Worm (Caenorhabditis elegans): ENCODE results near the gene coq-3.

Gene coq-3

DNA sequence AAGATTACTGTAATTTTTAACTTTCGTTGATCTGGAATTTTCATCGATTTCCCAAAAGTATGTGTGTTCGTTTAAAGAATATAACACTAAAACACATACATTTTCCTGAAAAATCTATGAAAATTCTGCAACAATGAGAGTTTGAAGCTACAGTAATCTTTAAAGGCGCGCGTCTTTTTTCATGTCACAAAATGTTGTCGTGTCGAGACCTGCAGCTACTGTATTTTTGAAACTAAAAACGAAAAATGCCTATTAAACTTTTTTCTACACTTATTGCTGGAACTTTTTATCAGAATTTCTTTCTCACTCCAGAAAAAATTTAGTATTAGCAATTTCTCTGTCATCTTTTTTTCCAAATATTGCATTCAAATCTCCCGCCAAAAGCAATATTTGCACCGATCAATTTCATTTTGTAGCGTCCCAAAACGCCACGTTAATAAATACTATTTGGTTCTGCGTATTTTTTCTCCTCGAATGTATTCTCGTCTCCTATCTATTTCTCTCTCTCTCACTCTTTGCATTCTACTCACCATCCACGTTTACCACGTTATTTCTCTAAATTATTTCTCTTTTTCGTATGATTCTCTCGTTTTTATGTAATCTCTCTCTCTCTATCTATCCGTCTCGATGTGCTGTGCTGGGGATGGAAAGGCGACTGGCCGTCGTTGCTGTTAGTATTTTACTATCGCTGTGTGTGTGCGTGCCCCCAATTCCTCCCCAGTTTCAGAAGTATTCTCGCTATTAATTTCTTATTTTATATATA, 9.6 kb downstream of the coq-3 start, which contains the start of gene melo-1:
Gene melo-1 (plus strand): TSS at position 658 of the 763 bp plus-strand sequence.
- TF ChIP-seq nfya-1 (tag; optimal IDR thresholded peaks at IDR 0.05; ENCODE audit: insufficient read depth) (peak; percentile 81), pqm-1 (tag; optimal IDR thresholded peaks at IDR 0.05) (peak; percentile 2), elt-3 (tag; optimal IDR thresholded peaks at IDR 0.05) (no peak), sea-2 (GFP tag; optimal IDR thresholded peaks at IDR 0.05) (no peak), nhr-43 (tag; optimal IDR thresholded peaks at IDR 0.05; ENCODE audit: poor library complexity, severe bottlenecking) (no peak), snpc-4 (tag; optimal IDR thresholded peaks at IDR 0.05) (peak; percentile 42), hmg-11 (tag; optimal IDR thresholded peaks at IDR 0.05) (peak; percentile 73), tbx-2 (tag; optimal IDR thresholded peaks at IDR 0.05) (no peak), fkh-10 (GFP tag; optimal IDR thresholded peaks at IDR 0.05) (no peak), eor-1 (tag; optimal IDR thresholded peaks at IDR 0.05) (no peak), nhr-23 (tag; optimal IDR thresholded peaks at IDR 0.05) (peak; percentile 34), elt-2 (tag; optimal IDR thresholded peaks at IDR 0.05) (peak; percentile 48), lin-15B (tag; optimal IDR thresholded peaks at IDR 0.05) (peak; percentile 42), pha-4 (tag; optimal IDR thresholded peaks at IDR 0.05) (peak; percentile 76), egl-27 (tag; optimal IDR thresholded peaks at IDR 0.05) (no peak), mml-1 (tag; optimal IDR thresholded peaks at IDR 0.05) (no peak), nhr-25 (tag; optimal IDR thresholded peaks at IDR 0.05) (peak; percentile 22), ceh-28 (tag; optimal IDR thresholded peaks at IDR 0.05) (peak; percentile 28)

DNA sequence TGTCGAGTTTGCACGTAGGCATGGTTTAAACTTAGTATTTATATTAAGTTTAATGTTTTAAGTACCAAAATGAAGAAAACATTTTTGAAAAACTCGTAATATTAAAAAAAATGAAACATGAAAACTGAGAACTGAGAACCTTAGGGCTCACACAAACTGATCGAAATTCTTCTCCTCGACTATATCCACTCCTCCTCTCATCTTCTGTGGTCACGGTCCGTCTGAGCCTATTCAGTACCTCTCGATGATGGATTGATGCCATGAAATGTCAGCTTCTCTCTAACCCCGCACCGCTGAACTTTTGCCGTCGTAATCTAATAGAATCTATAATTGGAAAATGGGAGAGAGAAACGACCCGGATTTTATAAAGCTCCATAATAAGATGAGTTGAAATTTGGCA, 11.6 kb downstream of the coq-3 start, which contains the start of gene nlp-56:
Gene nlp-56 (minus strand): TSS at position 257 of the 400 bp plus-strand sequence.
- TF ChIP-seq fkh-10 (GFP tag; optimal IDR thresholded peaks at IDR 0.05) (no peak), R02D3.7 (tag; optimal IDR thresholded peaks at IDR 0.05) (no peak), fos-1 (tag; optimal IDR thresholded peaks at IDR 0.05) (no peak), nhr-12 (tag; optimal IDR thresholded peaks at IDR 0.05) (no peak), lin-15B (tag; optimal IDR thresholded peaks at IDR 0.05) (no peak), lsy-12 (tag; optimal IDR thresholded peaks at IDR 0.05) (no peak), nhr-76 (tag; optimal IDR thresholded peaks at IDR 0.05) (no peak), fkh-2 (tag; optimal IDR thresholded peaks at IDR 0.05) (no peak), ztf-4 (tag; optimal IDR thresholded peaks at IDR 0.05) (no peak), hmg-11 (tag; optimal IDR thresholded peaks at IDR 0.05) (no peak)

DNA sequence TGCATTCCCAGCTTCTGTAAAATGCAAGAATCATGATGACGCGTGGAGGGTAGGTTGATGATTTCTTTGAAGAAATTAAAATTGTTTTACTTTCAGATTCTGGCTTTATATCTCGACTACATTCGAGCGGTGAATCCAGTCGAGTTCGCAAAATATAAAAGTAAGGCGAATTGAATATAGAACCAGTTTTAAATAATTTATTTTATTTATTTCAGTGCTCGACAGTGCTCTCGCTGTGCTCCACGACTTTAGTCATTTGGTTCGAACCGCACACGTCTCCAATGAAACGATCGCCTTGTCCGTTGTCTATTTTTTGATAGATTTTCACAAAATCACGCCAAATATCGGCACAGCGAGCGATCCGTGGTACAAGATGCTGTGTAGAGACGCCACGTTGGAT, 13.9 kb downstream of the coq-3 start, which contains the start of gene Y57G11C.1130:
Gene Y57G11C.1130 (plus strand): TSS at position 301 of the 400 bp plus-strand sequence.
- TF ChIP-seq nhr-67 (tag; optimal IDR thresholded peaks at IDR 0.05) (no peak), nfya-1 (tag; optimal IDR thresholded peaks at IDR 0.05; ENCODE audit: insufficient read depth) (no peak), elt-1 (tag; optimal IDR thresholded peaks at IDR 0.05) (no peak), fkh-2 (tag; optimal IDR thresholded peaks at IDR 0.05) (no peak), ama-1 (optimal IDR thresholded peaks at IDR 0.05) (no peak)

DNA sequence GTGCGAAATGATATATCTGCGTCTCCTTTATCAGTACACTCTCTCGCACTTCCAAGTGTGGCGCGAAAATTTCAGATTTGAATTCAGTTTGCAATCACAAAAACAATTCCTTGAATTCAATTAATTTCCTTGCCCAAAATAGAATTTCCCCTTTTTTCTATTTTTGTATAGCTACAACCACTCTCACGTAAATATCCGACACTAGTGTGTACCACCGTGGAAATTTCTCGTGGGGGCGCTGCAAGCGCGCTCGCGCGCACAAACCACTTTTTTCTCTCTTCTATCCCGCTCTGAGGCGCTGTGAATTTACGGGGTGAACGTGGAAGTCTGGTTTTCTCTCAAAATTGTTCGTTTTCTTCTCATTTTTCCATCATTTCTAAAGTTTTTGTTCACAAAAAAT, 14.6 kb downstream of the coq-3 start, which contains the start of gene Y57G11C.8:
Gene Y57G11C.8 (plus strand): TSS at position 301 of the 400 bp plus-strand sequence.
- TF ChIP-seq ceh-16 (tag; optimal IDR thresholded peaks at IDR 0.05) (no peak), pqm-1 (tag; optimal IDR thresholded peaks at IDR 0.05) (no peak), nfya-1 (tag; optimal IDR thresholded peaks at IDR 0.05; ENCODE audit: insufficient read depth) (no peak), elt-3 (tag; optimal IDR thresholded peaks at IDR 0.05) (no peak), aly-2 (tag; optimal IDR thresholded peaks at IDR 0.05) (no peak), nhr-67 (tag; optimal IDR thresholded peaks at IDR 0.05) (no peak), elt-2 (tag; optimal IDR thresholded peaks at IDR 0.05) (no peak), jun-1 (tag; optimal IDR thresholded peaks at IDR 0.05) (no peak), ceh-82 (tag; optimal IDR thresholded peaks at IDR 0.05) (no peak), nhr-28 (tag; optimal IDR thresholded peaks at IDR 0.05) (no peak)

DNA sequence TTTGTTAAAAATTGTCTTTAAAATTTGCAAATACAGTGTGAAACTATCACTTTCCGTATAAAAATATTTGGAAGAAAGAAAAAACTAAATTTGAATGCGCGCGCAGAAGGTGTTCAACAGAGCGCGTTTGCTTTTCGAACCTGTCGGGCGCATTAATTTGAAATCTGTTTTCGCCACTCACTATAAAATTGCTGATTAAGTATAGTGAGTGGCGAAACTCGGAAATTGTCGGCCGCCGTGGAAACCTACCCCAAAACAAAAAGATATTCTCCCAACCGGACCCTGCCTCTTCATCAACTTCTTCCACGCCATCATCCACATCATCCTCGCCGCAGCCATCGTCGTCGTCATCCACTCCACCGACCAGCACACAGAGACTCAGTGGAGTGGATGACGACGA, 15.6 kb downstream of the coq-3 start:
- TF ChIP-seq snpc-4 (tag; optimal IDR thresholded peaks at IDR 0.05) = peak; percentile 38
